Fruit fly (Drosophila melanogaster) whole organism, wandering third instar larva: ENCODE data around the gene MED20.
A peak's percentile ranks its signal among the peaks of the same experiment; 100 is the strongest.

Experiments
- CG32264 ChIP-seq: fragments of 200-800 bp; sonication (Bioruptor generic); optimal IDR thresholded peaks from 2 replicates; lab custom pipeline; 2016; ENCODE audit warnings: missing biosample characterization, missing genetic modification characterization
- CG9705 ChIP-seq: fragments of 200-800 bp; sonication (Bioruptor generic); optimal IDR thresholded peaks from 2 replicates; lab custom pipeline; 2018; ENCODE audit warnings: missing biosample characterization, mild to moderate bottlenecking, missing genetic modification characterization
- CrebA ChIP-seq: fragments of 200-800 bp; sonication (Bioruptor generic); optimal IDR thresholded peaks from 2 replicates; lab custom pipeline; 2016; ENCODE audit warnings: missing biosample characterization, mild to moderate bottlenecking, missing genetic modification characterization, borderline replicate concordance
- Dfd ChIP-seq: fragments of >200 bp; optimal IDR thresholded peaks from 2 replicates; lab custom pipeline; 2017; ENCODE audit warnings: missing biosample characterization, missing genetic modification characterization
- Dif ChIP-seq: fragments of 200-275, 200-300 bp; sonication (Bioruptor generic); optimal IDR thresholded peaks from 2 replicates; lab custom pipeline; 2018; ENCODE audit warnings: missing biosample characterization, missing genetic modification characterization; ENCODE audit not compliant: partially characterized antibody
- GATAd ChIP-seq: sonication (Bioruptor generic); optimal IDR thresholded peaks from 2 replicates; lab custom pipeline; 2016; ENCODE audit warnings: missing biosample characterization, missing genetic modification characterization
- Hnf4 ChIP-seq: fragments of 200-800 bp; sonication (Bioruptor generic); optimal IDR thresholded peaks from 2 replicates; lab custom pipeline; 2016; ENCODE audit warnings: missing biosample characterization, mild to moderate bottlenecking, missing genetic modification characterization
- Hr78 ChIP-seq: fragments of >200 bp; optimal IDR thresholded peaks from 2 replicates; lab custom pipeline; 2017; ENCODE audit warnings: missing biosample characterization, missing genetic modification characterization
- Hr83 ChIP-seq: fragments of 200-300 bp; sonication (Bioruptor generic); optimal IDR thresholded peaks from 2 replicates; lab custom pipeline; 2016; ENCODE audit warnings: missing biosample characterization, mild to moderate bottlenecking, missing genetic modification characterization, moderate library complexity; ENCODE audit not compliant: poor library complexity, severe bottlenecking
- Jra ChIP-seq: sonication (Bioruptor generic); optimal IDR thresholded peaks from 2 replicates; lab custom pipeline; 2016; ENCODE audit warnings: missing biosample characterization, missing genetic modification characterization
- Mio ChIP-seq: sonication (Bioruptor generic); optimal IDR thresholded peaks from 2 replicates; lab custom pipeline; 2016; ENCODE audit warnings: missing biosample characterization, missing genetic modification characterization
- Myc ChIP-seq: fragments of >200 bp; optimal IDR thresholded peaks from 2 replicates; lab custom pipeline; 2017
- N ChIP-seq: fragments of >200 bp; optimal IDR thresholded peaks from 2 replicates; lab custom pipeline; 2018; ENCODE audit warnings: missing biosample characterization, missing external identifiers, missing genetic modification characterization
- OdsH ChIP-seq: fragments of 200-800 bp; sonication (Bioruptor generic); optimal IDR thresholded peaks from 2 replicates; lab custom pipeline; 2016; ENCODE audit warnings: missing biosample characterization, mild to moderate bottlenecking, missing genetic modification characterization
- Rel ChIP-seq, 2 experiments: fragments of 200-800 bp; sonication (Bioruptor generic) in 1 of 2; optimal IDR thresholded peaks; 2 replicates in 1 of 2; 3 replicates in 1 of 2; lab custom pipeline; 2016 to 2019; ENCODE audit warnings: mild to moderate bottlenecking in 2 of 2, missing biosample characterization in 2 of 2, missing genetic modification characterization in 2 of 2, moderate library complexity in 1 of 2
- br ChIP-seq: fragments of 200-800 bp; sonication (Bioruptor generic); optimal IDR thresholded peaks from 2 replicates; lab custom pipeline; 2016; ENCODE audit warnings: missing biosample characterization, missing genetic modification characterization
- dl ChIP-seq, 2 experiments: fragments of 175-275, 200-275 bp in 1 of 2; fragments of 200-275 bp in 1 of 2; sonication (Bioruptor generic); optimal IDR thresholded peaks; lab custom pipeline; 2018; ENCODE audit warnings: mild to moderate bottlenecking in 2 of 2, missing biosample characterization in 2 of 2, missing genetic modification characterization in 2 of 2, moderate library complexity in 2 of 2; ENCODE audit not compliant: partially characterized antibody in 2 of 2, insufficient read depth in 1 of 2
- dmrt93B ChIP-seq: fragments of 200-800 bp; sonication (Bioruptor generic); optimal IDR thresholded peaks from 2 replicates; lab custom pipeline; 2018; ENCODE audit warnings: missing biosample characterization, mild to moderate bottlenecking, missing genetic modification characterization
- dsf ChIP-seq: sonication (Bioruptor generic); optimal IDR thresholded peaks from 2 replicates; lab custom pipeline; 2016; ENCODE audit warnings: missing biosample characterization, missing genetic modification characterization, borderline replicate concordance
- ey ChIP-seq: fragments of 200-800 bp; sonication (Bioruptor generic); optimal IDR thresholded peaks from 2 replicates; lab custom pipeline; 2016; ENCODE audit warnings: missing biosample characterization, missing genetic modification characterization
- foxo ChIP-seq, 2 experiments: fragments of 200-800 bp; sonication (Bioruptor generic); optimal IDR thresholded peaks; 2 replicates in 1 of 2; 3 replicates in 1 of 2; lab custom pipeline; 2016 to 2017; ENCODE audit warnings: missing biosample characterization in 2 of 2, missing genetic modification characterization in 2 of 2
- fru ChIP-seq: fragments of 200-800 bp; sonication (Bioruptor generic); optimal IDR thresholded peaks from 3 replicates; lab custom pipeline; 2016; ENCODE audit warnings: missing biosample characterization, mild to moderate bottlenecking, missing genetic modification characterization
- h ChIP-seq: fragments of 200-800 bp; sonication (Bioruptor generic); optimal IDR thresholded peaks from 3 replicates; lab custom pipeline; 2016; ENCODE audit warnings: missing biosample characterization, mild to moderate bottlenecking, missing genetic modification characterization
- jim ChIP-seq: fragments of 175-275, 200-325 bp; sonication (Bioruptor generic); optimal IDR thresholded peaks from 2 replicates; lab custom pipeline; 2016; ENCODE audit warnings: missing biosample characterization, mild to moderate bottlenecking, missing genetic modification characterization
- lola ChIP-seq: fragments of >200 bp; optimal IDR thresholded peaks from 2 replicates; lab custom pipeline; 2017; ENCODE audit warnings: missing biosample characterization, missing genetic modification characterization
- pan ChIP-seq: fragments of >200 bp; optimal IDR thresholded peaks from 2 replicates; lab custom pipeline; 2017
- psq ChIP-seq: fragments of 200-800 bp; sonication (Bioruptor generic); optimal IDR thresholded peaks from 3 replicates; lab custom pipeline; 2017; ENCODE audit warnings: missing biosample characterization, mild to moderate bottlenecking, missing genetic modification characterization, moderate library complexity
- rgr ChIP-seq: fragments of 200-800 bp; sonication (Bioruptor generic); optimal IDR thresholded peaks from 3 replicates; lab custom pipeline; 2016; ENCODE audit warnings: missing biosample characterization, mild to moderate bottlenecking, missing genetic modification characterization
- sage ChIP-seq: fragments of 200-800 bp; sonication (Bioruptor generic); optimal IDR thresholded peaks from 2 replicates; lab custom pipeline; 2016; ENCODE audit warnings: missing biosample characterization, mild to moderate bottlenecking, missing genetic modification characterization
- sv ChIP-seq: fragments of 200-800 bp; sonication (Bioruptor generic); optimal IDR thresholded peaks from 3 replicates; lab custom pipeline; 2016; ENCODE audit warnings: missing biosample characterization, missing genetic modification characterization
- tai ChIP-seq: sonication (Bioruptor generic); optimal IDR thresholded peaks from 2 replicates; lab custom pipeline; 2016; ENCODE audit warnings: missing biosample characterization, missing genetic modification characterization
- usp ChIP-seq: fragments of >200 bp; optimal IDR thresholded peaks from 2 replicates; lab custom pipeline; 2017; ENCODE audit warnings: missing biosample characterization, missing genetic modification characterization
- woc ChIP-seq: sonication (Bioruptor generic); optimal IDR thresholded peaks from 2 replicates; lab custom pipeline; 2016; ENCODE audit warnings: missing biosample characterization, mild to moderate bottlenecking, missing genetic modification characterization

MED20 gene

DNA sequence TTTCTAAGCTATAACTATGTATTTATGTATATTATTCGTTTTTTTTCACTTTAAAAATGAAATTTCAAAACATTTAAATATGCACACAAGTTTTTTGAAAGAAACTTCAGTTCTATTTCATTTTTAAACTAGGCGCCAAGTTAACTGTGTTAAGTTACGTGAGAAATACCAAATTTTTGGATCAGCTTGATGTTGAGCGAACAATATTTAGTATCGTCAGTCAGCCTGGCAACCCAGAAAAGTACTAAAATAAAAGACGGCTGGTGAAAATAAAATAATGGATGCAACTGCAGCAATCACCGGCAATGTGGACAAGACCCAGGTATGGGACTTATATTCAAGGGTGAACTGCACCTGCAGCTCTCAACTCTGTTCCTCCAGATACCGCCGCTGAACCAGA is 31.8 kb downstream of the MED20 start, which contains the start of gene CCDC53:
Gene CCDC53 (plus strand): TSS at position 235 of the 400 bp plus-strand sequence.
- TF ChIP-seq CG9705 (GFP tag; lab: Kevin White, UChicago) (no peak), Myc (lab: Kevin White, UChicago) (peak; percentile 56)
- TF ChIP-seq, all 38 proteins: peak for 1

DNA sequence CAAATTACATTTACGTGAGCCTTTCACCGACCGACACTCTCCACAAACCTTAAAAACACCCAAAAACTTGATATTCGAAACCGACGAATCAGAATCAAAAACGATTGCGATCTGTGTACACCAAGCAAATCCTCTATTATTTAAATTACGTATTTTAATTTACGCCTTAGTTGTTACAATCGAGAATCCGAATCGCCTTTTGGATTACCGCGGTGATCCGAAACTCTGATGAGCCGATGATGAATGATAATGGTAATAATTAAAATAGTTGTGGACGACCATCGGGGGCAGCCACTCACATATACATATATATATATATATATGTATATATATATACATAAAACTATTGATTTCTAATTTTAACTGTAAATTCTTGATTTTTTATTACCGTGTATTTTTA is 33.0 kb downstream of the MED20 start, which contains the start of gene CG7367:
Gene CG7367 (minus strand): TSS at position 101 of the 400 bp plus-strand sequence.
- TF ChIP-seq lola (GFP tag; lab: Kevin White, UChicago): no peak
- no peak for TF ChIP-seq CG9705 (GFP tag; lab: Kevin White, UChicago)
- TF ChIP-seq rgr (GFP tag; lab: Kevin White, UChicago): no peak
- no peak for TF ChIP-seq ey (GFP tag; lab: Kevin White, UChicago)
- TF ChIP-seq Dif (GFP tag; lab: Kevin White, UChicago): no peak
- no peak for TF ChIP-seq Hr78 (GFP tag; lab: Kevin White, UChicago)
- TF ChIP-seq dmrt93B: no peak
- TF ChIP-seq CrebA: no peak
- no peak for TF ChIP-seq jim
- TF ChIP-seq usp (GFP tag; lab: Kevin White, UChicago): no peak

DNA sequence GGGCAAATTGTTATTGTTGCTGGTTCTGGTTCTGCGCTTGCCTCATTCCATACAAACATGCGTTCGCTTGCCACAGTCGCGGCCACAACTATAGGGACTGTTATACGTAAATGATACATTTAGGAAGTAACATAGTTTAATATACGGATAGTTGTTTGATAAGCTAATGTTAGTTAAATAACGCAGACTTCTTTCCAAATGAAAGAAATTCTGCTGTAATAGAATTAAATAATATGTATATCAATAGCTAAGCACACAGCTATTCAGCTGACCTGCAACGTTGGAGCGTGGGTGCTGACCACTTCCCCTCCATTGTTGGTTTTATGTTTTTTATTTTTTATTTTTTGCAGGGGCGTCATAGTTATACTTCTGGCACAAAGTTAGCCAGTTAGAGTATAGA is 37.9 kb downstream of the MED20 start:
- TF ChIP-seq lola (GFP tag; lab: Kevin White, UChicago) (no peak), psq (GFP tag; lab: Kevin White, UChicago) (peak; percentile 16), br (peak; percentile 18), rgr (GFP tag; lab: Kevin White, UChicago) (peak; percentile 47), Dfd (no peak), GATAd (GFP tag; lab: Kevin White, UChicago) (no peak), dl (GFP tag; optimal IDR thresholded peaks at IDR 0.05; lab: Kevin White, UChicago; ENCODE audit: insufficient read depth in 1 of 2, partially characterized antibody in 2 of 2) (no peak), CG32264 (GFP tag; lab: Kevin White, UChicago) (no peak), Hr78 (GFP tag; lab: Kevin White, UChicago) (no peak), foxo (GFP tag; optimal IDR thresholded peaks at IDR 0.05; lab: Kevin White, UChicago) (peak in 1 of 2 experiments; percentile 41), dmrt93B (no peak), h (GFP tag; lab: Kevin White, UChicago) (peak; percentile 31), Myc (lab: Kevin White, UChicago) (no peak), CG9705 (GFP tag; lab: Kevin White, UChicago) (no peak), Mio (no peak), sage (GFP tag; lab: Kevin White, UChicago) (no peak), ey (GFP tag; lab: Kevin White, UChicago) (peak; percentile 39), OdsH (GFP tag; lab: Kevin White, UChicago) (no peak), Hnf4 (GFP tag; lab: Kevin White, UChicago) (peak; percentile 31), sv (no peak), jim (no peak), usp (GFP tag; lab: Kevin White, UChicago) (no peak), N (GFP tag; lab: Kevin White, UChicago) (no peak), fru (GFP tag; lab: Kevin White, UChicago) (peak; percentile 43), Hr83 (GFP tag; lab: Kevin White, UChicago) (no peak), tai (no peak), woc (no peak), CrebA (no peak), pan (no peak)

DNA sequence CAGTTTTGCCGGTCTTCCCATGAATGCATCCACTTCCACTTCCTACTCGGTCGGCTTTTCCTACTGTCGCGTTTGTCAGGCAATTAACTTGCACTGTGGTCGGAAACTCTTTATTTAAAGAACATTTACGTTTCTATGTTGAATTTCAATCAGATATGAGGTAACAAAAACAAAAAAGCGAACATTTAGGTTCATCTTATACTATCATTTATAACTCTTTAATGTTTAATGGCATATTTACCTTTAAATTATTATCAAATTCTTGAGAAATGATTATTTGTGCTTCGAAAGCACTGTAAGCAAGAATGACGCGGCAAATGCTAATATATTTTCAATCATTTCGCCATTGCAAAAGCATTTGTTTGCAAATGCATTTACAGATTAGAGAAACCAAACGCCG is 38.9 kb downstream of the MED20 start:
- TF ChIP-seq Hr83 (GFP tag; lab: Kevin White, UChicago) (no peak), OdsH (GFP tag; lab: Kevin White, UChicago) (peak; percentile 10), h (GFP tag; lab: Kevin White, UChicago) (peak; percentile 21), fru (GFP tag; lab: Kevin White, UChicago) (peak; percentile 12), CrebA (no peak), psq (GFP tag; lab: Kevin White, UChicago) (peak; percentile 1), foxo (GFP tag; optimal IDR thresholded peaks at IDR 0.05; lab: Kevin White, UChicago) (peak in 1 of 2 experiments; percentile 8)

DNA sequence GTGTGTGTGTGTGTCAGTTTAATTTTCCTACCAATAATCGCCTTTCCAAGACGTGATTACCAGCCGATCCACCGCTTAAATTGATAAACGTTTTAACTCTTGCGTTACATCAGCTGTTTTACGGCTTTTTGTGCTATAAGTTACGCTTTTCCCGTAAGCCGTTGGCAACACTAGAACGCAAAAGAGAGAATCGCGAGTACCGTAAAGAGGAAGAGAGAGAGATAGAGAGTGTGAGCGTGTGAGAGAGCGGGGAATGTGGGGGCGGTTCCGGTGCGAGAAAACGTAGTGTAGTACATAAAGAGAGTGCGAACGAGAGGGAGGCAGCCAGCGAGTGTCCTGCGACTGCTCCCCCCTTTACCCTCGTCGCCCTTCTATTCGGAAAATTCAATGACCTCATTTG is 41.1 kb downstream of the MED20 start:
- no peak for TF ChIP-seq dsf (GFP tag; lab: Kevin White, UChicago)
- no peak for TF ChIP-seq lola (GFP tag; lab: Kevin White, UChicago)
- no peak for TF ChIP-seq fru (GFP tag; lab: Kevin White, UChicago)
- TF ChIP-seq Myc (lab: Kevin White, UChicago): no peak
- peak in 1 of 2 experiments; percentile 56 for TF ChIP-seq dl (GFP tag; optimal IDR thresholded peaks at IDR 0.05; lab: Kevin White, UChicago; ENCODE audit: insufficient read depth in 1 of 2, partially characterized antibody in 2 of 2)
- TF ChIP-seq Dif (GFP tag; lab: Kevin White, UChicago): peak; percentile 67
- TF ChIP-seq jim: no peak
- no peak for TF ChIP-seq Jra (GFP tag; lab: Kevin White, UChicago)
- TF ChIP-seq GATAd (GFP tag; lab: Kevin White, UChicago): no peak
- TF ChIP-seq Hnf4 (GFP tag; lab: Kevin White, UChicago): peak; percentile 6
- peak; percentile 40 for TF ChIP-seq psq (GFP tag; lab: Kevin White, UChicago)
- no peak for TF ChIP-seq Rel (GFP tag; optimal IDR thresholded peaks at IDR 0.05; lab: Kevin White, UChicago)
- TF ChIP-seq Rel (tag; optimal IDR thresholded peaks at IDR 0.05; lab: Kevin White, UChicago): no peak
- no peak for TF ChIP-seq br
- TF ChIP-seq tai: no peak
- TF ChIP-seq, all 38 proteins: peak for 4
